Worm (Caenorhabditis elegans) whole organism, mixed stage, embryonic: Measurements from ENCODE around the gene wdr-5.2.

Experiments used
- blmp-1 ChIP-seq: fragments of 150-350 bp; optimal IDR thresholded peaks from 2 replicates; lab custom pipeline; 2014; ENCODE audit warnings: missing biosample characterization, missing genetic modification characterization
- ceh-83 ChIP-seq: fragments of 200-800 bp; sonication (Bioruptor generic); optimal IDR thresholded peaks from 2 replicates; lab custom pipeline; 2018; ENCODE audit warnings: mild to moderate bottlenecking, missing genetic modification characterization, missing compliant biosample characterization
- ces-1 ChIP-seq: fragments of 150-350 bp; optimal IDR thresholded peaks from 2 replicates; lab custom pipeline; 2014; ENCODE audit warnings: missing biosample characterization, missing genetic modification reagents, missing genetic modification characterization
- cnd-1 ChIP-seq: fragments of 200-800 bp; sonication (Bioruptor generic); optimal IDR thresholded peaks from 2 replicates; lab custom pipeline; 2018; ENCODE audit warnings: mild to moderate bottlenecking, missing genetic modification characterization, missing compliant biosample characterization
- drap-1 ChIP-seq: fragments of 200-800 bp; sonication (Bioruptor generic); optimal IDR thresholded peaks from 3 replicates; lab custom pipeline; 2018; ENCODE audit warnings: mild to moderate bottlenecking, missing genetic modification characterization, missing compliant biosample characterization
- elt-3 ChIP-seq: fragments of 150-350 bp; optimal IDR thresholded peaks from 2 replicates; lab custom pipeline; 2014; ENCODE audit warnings: missing biosample characterization, missing genetic modification characterization
- ham-2 ChIP-seq: fragments of 200-800 bp; sonication (Bioruptor generic); optimal IDR thresholded peaks from 2 replicates; lab custom pipeline; 2018; ENCODE audit warnings: mild to moderate bottlenecking, missing genetic modification characterization, missing compliant biosample characterization
- lin-32 ChIP-seq: fragments of 200-800 bp; sonication (Bioruptor generic); optimal IDR thresholded peaks from 2 replicates; lab custom pipeline; 2018; ENCODE audit warnings: mild to moderate bottlenecking, missing genetic modification characterization, missing compliant biosample characterization
- mab-5 ChIP-seq: fragments of 150-350 bp; optimal IDR thresholded peaks from 2 replicates; lab custom pipeline; 2014; ENCODE audit warnings: missing biosample characterization, missing genetic modification characterization
- nhr-12 ChIP-seq: fragments of 150-350 bp; optimal IDR thresholded peaks from 2 replicates; lab custom pipeline; 2014; ENCODE audit warnings: missing biosample characterization, missing genetic modification characterization
- nhr-28 ChIP-seq: fragments of 150-350 bp; optimal IDR thresholded peaks from 2 replicates; lab custom pipeline; 2014; ENCODE audit warnings: missing biosample characterization, missing genetic modification characterization
- nhr-76 ChIP-seq: sonication (generic microtip); optimal IDR thresholded peaks from 2 replicates; lab custom pipeline; 2017; ENCODE audit warnings: missing biosample characterization, missing genetic modification characterization
- pha-4 ChIP-seq: fragments of 150-350 bp; optimal IDR thresholded peaks from 2 replicates; lab custom pipeline; 2018; ENCODE audit warnings: missing biosample characterization, missing genetic modification reagents, missing genetic modification characterization
- sem-2 ChIP-seq: fragments of 200-800 bp; sonication (Bioruptor generic); optimal IDR thresholded peaks from 2 replicates; lab custom pipeline; 2018; ENCODE audit warnings: mild to moderate bottlenecking, missing genetic modification characterization, missing compliant biosample characterization
- snpc-4 ChIP-seq: fragments of 150-350 bp; optimal IDR thresholded peaks from 2 replicates; lab custom pipeline; 2014; ENCODE audit warnings: missing biosample characterization, missing genetic modification characterization
- unc-39 ChIP-seq: fragments of 150-350 bp; optimal IDR thresholded peaks from 2 replicates; lab custom pipeline; 2014; ENCODE audit warnings: missing biosample characterization, missing genetic modification characterization
- unc-62 ChIP-seq: fragments of 150-350 bp; optimal IDR thresholded peaks from 2 replicates; lab custom pipeline; 2014; ENCODE audit warnings: missing biosample characterization, missing genetic modification reagents, missing genetic modification characterization

The wdr-5.2 gene

ce11 chrX:14399035-14399434 is 49.1 kb downstream of the wdr-5.2 start:
- TF ChIP-seq blmp-1 (tag; lab: Kevin White, UChicago) (no peak), ces-1 (peak; percentile 16)
- TF ChIP-seq, all 35 proteins: peak for 1

DNA sequence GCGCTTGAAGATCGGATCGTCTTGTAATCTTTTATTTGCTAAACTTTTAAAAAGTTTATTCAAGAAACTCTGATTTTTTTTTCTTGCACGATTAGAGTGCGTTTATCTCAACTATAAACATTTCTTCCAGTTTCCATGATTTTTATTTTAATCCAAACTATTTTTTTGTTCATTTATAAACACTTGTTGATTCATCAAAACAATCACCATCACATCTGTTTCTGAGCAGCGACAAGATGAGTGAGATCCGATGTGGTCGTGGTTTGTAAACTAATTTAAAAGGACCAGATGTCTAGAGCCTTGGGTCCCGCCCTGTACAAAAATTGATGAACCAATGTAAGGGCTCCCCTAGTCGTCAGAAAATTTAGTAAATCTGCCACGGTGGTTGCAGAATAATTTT is 51.3 kb downstream of the wdr-5.2 start:
- TF ChIP-seq nhr-76 (tag; lab: Kevin White, UChicago), result no peak
- TF ChIP-seq ces-1, result no peak
- no peak for TF ChIP-seq ham-2 (GFP tag; lab: Kevin White, UChicago)
- no peak for TF ChIP-seq lin-32
- no peak for TF ChIP-seq pha-4 (tag; lab: Kevin White, UChicago)
- no peak for TF ChIP-seq mab-5 (tag; lab: Kevin White, UChicago)
- TF ChIP-seq drap-1, result no peak
- no peak for TF ChIP-seq elt-3 (tag; lab: Kevin White, UChicago)
- no peak for TF ChIP-seq nhr-28 (tag; lab: Kevin White, UChicago)
- no peak for TF ChIP-seq cnd-1 (tag; lab: Kevin White, UChicago)
- TF ChIP-seq sem-2 (GFP tag; lab: Kevin White, UChicago), result no peak
- TF ChIP-seq nhr-12, result no peak
- no peak for TF ChIP-seq snpc-4 (tag; lab: Kevin White, UChicago)
- no peak for TF ChIP-seq ceh-83
- TF ChIP-seq unc-62 (GFP tag; lab: Kevin White, UChicago), result no peak
- no peak for TF ChIP-seq unc-39 (tag; lab: Kevin White, UChicago)
